Worm (Caenorhabditis elegans) whole organism, L4/young adult: ENCODE results near the gene serp-1.2.

Experiments used
- W03F9.2 ChIP-seq: fragments of 150-350 bp; optimal IDR thresholded peaks from 2 replicates; lab custom pipeline; 2014; ENCODE audit warnings: missing biosample characterization, missing genetic modification characterization
- him-1 ChIP-seq: sonication (generic microtip); optimal IDR thresholded peaks from 2 replicates; lab custom pipeline; 2016; ENCODE audit warnings: missing genotype, missing genetic modification reagents, missing genetic modification characterization, missing compliant biosample characterization

ce11 chrIV:8232428-8232827 lies 7.0 kb downstream of the serp-1.2 start:
- TF ChIP-seq W03F9.2 (tag; lab: Kevin White, UChicago) (no peak), him-1 (tag; lab: Kevin White, UChicago) (no peak)
